Fruit fly (Drosophila melanogaster) whole organism, prepupa: ENCODE data around the gene upd2.

ENCODE experiments used
- Blimp-1 ChIP-seq: fragments of 200-800 bp; sonication (Bioruptor generic); optimal IDR thresholded peaks from 3 replicates; lab custom pipeline; 2017; ENCODE audit warnings: missing biosample characterization, missing genetic modification characterization, mild to moderate bottlenecking, moderate library complexity, missing genetic modification reagents
- CG10631 ChIP-seq: fragments of 200-800 bp; sonication (Bioruptor generic); optimal IDR thresholded peaks from 2 replicates; lab custom pipeline; 2016; ENCODE audit warnings: missing biosample characterization, missing genetic modification characterization
- CG10669 ChIP-seq: fragments of 200-800 bp; sonication (Bioruptor generic); optimal IDR thresholded peaks from 3 replicates; lab custom pipeline; 2018; ENCODE audit warnings: missing biosample characterization, mild to moderate bottlenecking, missing genetic modification characterization, moderate library complexity
- CG11902 ChIP-seq: fragments of 200-800 bp; sonication (Bioruptor generic); optimal IDR thresholded peaks from 3 replicates; lab custom pipeline; 2016; ENCODE audit warnings: missing biosample characterization, missing genetic modification characterization
- CG15336 ChIP-seq: fragments of 200-800 bp; sonication (Bioruptor generic); IDR thresholded peaks from 2 replicates; pipeline ENCODE4 v1.3.6; 2022; ENCODE audit warnings: missing biosample characterization, missing genetic modification characterization
- CG1621 ChIP-seq: fragments of 200-800 bp; sonication (Bioruptor generic); optimal IDR thresholded peaks from 3 replicates; lab custom pipeline; 2018; ENCODE audit warnings: missing biosample characterization, mild to moderate bottlenecking, missing genetic modification characterization
- CG16779 ChIP-seq: fragments of 200-800 bp; sonication (Bioruptor generic); optimal IDR thresholded peaks from 3 replicates; lab custom pipeline; 2017; ENCODE audit warnings: missing biosample characterization, mild to moderate bottlenecking, missing genetic modification characterization
- CG3032 ChIP-seq: fragments of 200-800 bp; optimal IDR thresholded peaks from 2 replicates; lab custom pipeline; 2019; ENCODE audit warnings: missing biosample characterization, mild to moderate bottlenecking, missing genetic modification characterization, moderate library complexity
- CG32006 ChIP-seq: fragments of 200-800 bp; sonication (Bioruptor generic); optimal IDR thresholded peaks from 3 replicates; lab custom pipeline; 2017; ENCODE audit warnings: missing biosample characterization, mild to moderate bottlenecking, missing genetic modification characterization
- CG34406 ChIP-seq: fragments of 200-800 bp; sonication (Bioruptor generic); optimal IDR thresholded peaks from 3 replicates; lab custom pipeline; 2016; ENCODE audit warnings: missing biosample characterization, missing genetic modification characterization
- CG3919 ChIP-seq: fragments of 200-800 bp; sonication (Bioruptor generic); optimal IDR thresholded peaks from 3 replicates; lab custom pipeline; 2016; ENCODE audit warnings: missing biosample characterization, missing genetic modification characterization
- CG4318 ChIP-seq: fragments of 200-800 bp; sonication (Bioruptor generic); optimal IDR thresholded peaks from 3 replicates; lab custom pipeline; 2017; ENCODE audit warnings: missing biosample characterization, mild to moderate bottlenecking, missing genetic modification characterization
- CG6163 ChIP-seq: fragments of 200-800 bp; sonication (Bioruptor generic); IDR thresholded peaks from 3 replicates; pipeline ENCODE4 v1.3.6; 2022; ENCODE audit warnings: missing biosample characterization, missing genetic modification characterization
- CG6276 ChIP-seq: fragments of 200-800 bp; sonication (Bioruptor generic); optimal IDR thresholded peaks from 2 replicates; lab custom pipeline; 2017; ENCODE audit warnings: missing biosample characterization, mild to moderate bottlenecking, missing genetic modification characterization
- CG6792 ChIP-seq: fragments of 200-800 bp; sonication (Bioruptor generic); optimal IDR thresholded peaks from 3 replicates; lab custom pipeline; 2016; ENCODE audit warnings: missing biosample characterization, missing genetic modification characterization
- CG6808 ChIP-seq: fragments of 200-800 bp; sonication (Bioruptor generic); optimal IDR thresholded peaks from 3 replicates; lab custom pipeline; 2017; ENCODE audit warnings: missing biosample characterization, missing genetic modification characterization, mild to moderate bottlenecking, moderate library complexity, missing genetic modification reagents
- CG6854 ChIP-seq: fragments of 200-800 bp; sonication (Bioruptor generic); optimal IDR thresholded peaks from 2 replicates; lab custom pipeline; 2017; ENCODE audit warnings: missing biosample characterization, mild to moderate bottlenecking, missing genetic modification characterization
- CG7368 ChIP-seq: fragments of 200-800 bp; sonication (Bioruptor generic); optimal IDR thresholded peaks from 3 replicates; lab custom pipeline; 2016; ENCODE audit warnings: missing biosample characterization, missing genetic modification characterization
- CG8119 ChIP-seq: fragments of 200-800 bp; sonication (Bioruptor generic); IDR thresholded peaks from 3 replicates; pipeline ENCODE4 v1.3.6; 2022; ENCODE audit warnings: missing biosample characterization, missing genetic modification characterization
- CG8319 ChIP-seq: fragments of 200-800 bp; sonication (Bioruptor generic); optimal IDR thresholded peaks from 3 replicates; lab custom pipeline; 2016; ENCODE audit warnings: missing biosample characterization, missing genetic modification characterization
- CG8632 ChIP-seq: fragments of 200-800 bp; sonication (Bioruptor generic); optimal IDR thresholded peaks from 3 replicates; lab custom pipeline; 2016; ENCODE audit warnings: missing biosample characterization, missing genetic modification characterization
- Eip78C ChIP-seq: fragments of 200-800 bp; sonication (Bioruptor generic); peaks from one replicate; lab custom pipeline; 2016; ENCODE audit warnings: missing biosample characterization, missing genetic modification characterization
- Ets21C ChIP-seq: fragments of 200-800 bp; sonication (Bioruptor generic); optimal IDR thresholded peaks from 3 replicates; lab custom pipeline; 2016; ENCODE audit warnings: missing biosample characterization, missing genetic modification characterization
- Ets96B ChIP-seq: fragments of 200-800 bp; optimal IDR thresholded peaks from 2 replicates; lab custom pipeline; 2019; ENCODE audit warnings: missing biosample characterization, mild to moderate bottlenecking, missing genetic modification characterization, moderate library complexity
- Hr38 ChIP-seq: sonication (Bioruptor generic); optimal IDR thresholded peaks from 2 replicates; lab custom pipeline; 2016; ENCODE audit warnings: missing biosample characterization, missing genetic modification characterization
- Hr4 ChIP-seq: fragments of 200-800 bp; sonication (Bioruptor generic); optimal IDR thresholded peaks from 3 replicates; lab custom pipeline; 2016; ENCODE audit warnings: missing biosample characterization, missing genetic modification characterization
- Lpt ChIP-seq: fragments of 200-800 bp; sonication (Bioruptor generic); optimal IDR thresholded peaks from 3 replicates; lab custom pipeline; 2016; ENCODE audit warnings: missing biosample characterization, missing genetic modification characterization
- OdsH ChIP-seq: fragments of 200-800 bp; sonication (Bioruptor generic); optimal IDR thresholded peaks from 3 replicates; lab custom pipeline; 2016; ENCODE audit warnings: missing biosample characterization, missing genetic modification characterization
- Smox ChIP-seq: fragments of 200-800 bp; sonication (Bioruptor generic); optimal IDR thresholded peaks from 3 replicates; lab custom pipeline; 2016; ENCODE audit warnings: missing biosample characterization, missing genetic modification characterization
- Sox102F ChIP-seq: fragments of 200-800 bp; sonication (Bioruptor generic); optimal IDR thresholded peaks from 2 replicates; lab custom pipeline; 2016; ENCODE audit warnings: missing biosample characterization, mild to moderate bottlenecking, missing genetic modification characterization
- Sox14 ChIP-seq: fragments of 200-800 bp; sonication (Bioruptor generic); optimal IDR thresholded peaks from 3 replicates; lab custom pipeline; 2016; ENCODE audit warnings: missing biosample characterization, missing genetic modification characterization
- Sox15 ChIP-seq: fragments of 200-800 bp; sonication (Bioruptor generic); optimal IDR thresholded peaks from 3 replicates; lab custom pipeline; 2016; ENCODE audit warnings: missing biosample characterization, missing genetic modification characterization
- achi ChIP-seq: fragments of 200-800 bp; sonication (Bioruptor generic); optimal IDR thresholded peaks from 3 replicates; lab custom pipeline; 2016; ENCODE audit warnings: missing biosample characterization, missing genetic modification characterization
- cyc ChIP-seq: fragments of 200-800 bp; sonication (Bioruptor generic); optimal IDR thresholded peaks from 3 replicates; lab custom pipeline; 2016; ENCODE audit warnings: missing biosample characterization, missing genetic modification characterization
- dsx ChIP-seq: fragments of 200-800 bp; optimal IDR thresholded peaks from 3 replicates; lab custom pipeline; 2019; ENCODE audit warnings: missing biosample characterization, mild to moderate bottlenecking, missing genetic modification characterization, moderate library complexity; ENCODE audit not compliant: poor library complexity, severe bottlenecking
- esn ChIP-seq: fragments of 200-800 bp; sonication (Bioruptor generic); optimal IDR thresholded peaks from 2 replicates; lab custom pipeline; 2016; ENCODE audit warnings: missing biosample characterization, mild to moderate bottlenecking, missing genetic modification characterization, moderate library complexity
- fd59A ChIP-seq: fragments of 200-800 bp; sonication (Bioruptor generic); optimal IDR thresholded peaks from 2 replicates; lab custom pipeline; 2017; ENCODE audit warnings: missing biosample characterization, mild to moderate bottlenecking, missing genetic modification characterization, missing genetic modification reagents
- fd85E ChIP-seq: fragments of 200-800 bp; sonication (Bioruptor generic); optimal IDR thresholded peaks from 3 replicates; lab custom pipeline; 2016; ENCODE audit warnings: missing biosample characterization, missing genetic modification characterization
- fkh ChIP-seq: fragments of 200-800 bp; sonication (Bioruptor generic); optimal IDR thresholded peaks from 3 replicates; lab custom pipeline; 2017; ENCODE audit warnings: missing biosample characterization, mild to moderate bottlenecking, missing genetic modification characterization, moderate library complexity
- lz ChIP-seq: fragments of 200-800 bp; sonication (Bioruptor generic); optimal IDR thresholded peaks from 3 replicates; lab custom pipeline; 2016; ENCODE audit warnings: missing biosample characterization, missing genetic modification characterization
- net ChIP-seq: fragments of 200-800 bp; sonication (Bioruptor generic); optimal IDR thresholded peaks from 3 replicates; lab custom pipeline; 2016; ENCODE audit warnings: missing biosample characterization, missing genetic modification characterization
- salr ChIP-seq, 2 experiments: fragments of 200-800 bp; sonication (Bioruptor generic); optimal IDR thresholded peaks; 3 replicates each; lab custom pipeline; 2016 to 2018; ENCODE audit warnings: missing biosample characterization in 2 of 2, missing genetic modification characterization in 2 of 2, mild to moderate bottlenecking in 1 of 2
- spab ChIP-seq: fragments of 200-800 bp; sonication (Bioruptor generic); optimal IDR thresholded peaks from 2 replicates; lab custom pipeline; 2017; ENCODE audit warnings: missing biosample characterization, mild to moderate bottlenecking, missing genetic modification characterization, missing genetic modification reagents
- ss ChIP-seq, 2 experiments: fragments of 200-800 bp; sonication (Bioruptor generic); optimal IDR thresholded peaks; 2 replicates in 1 of 2; 3 replicates in 1 of 2; lab custom pipeline; 2017 to 2018; ENCODE audit warnings: mild to moderate bottlenecking in 2 of 2, missing biosample characterization in 2 of 2, missing genetic modification characterization in 2 of 2, moderate library complexity in 1 of 2
- svp ChIP-seq: fragments of 200-800 bp; sonication (Bioruptor generic); peaks from one replicate; lab custom pipeline; 2016; ENCODE audit warnings: missing biosample characterization, missing genetic modification characterization
- vri ChIP-seq: fragments of 200-800 bp; sonication (Bioruptor generic); optimal IDR thresholded peaks from 3 replicates; lab custom pipeline; 2016; ENCODE audit warnings: missing biosample characterization, mild to moderate bottlenecking, missing genetic modification characterization

upd2 gene

DNA sequence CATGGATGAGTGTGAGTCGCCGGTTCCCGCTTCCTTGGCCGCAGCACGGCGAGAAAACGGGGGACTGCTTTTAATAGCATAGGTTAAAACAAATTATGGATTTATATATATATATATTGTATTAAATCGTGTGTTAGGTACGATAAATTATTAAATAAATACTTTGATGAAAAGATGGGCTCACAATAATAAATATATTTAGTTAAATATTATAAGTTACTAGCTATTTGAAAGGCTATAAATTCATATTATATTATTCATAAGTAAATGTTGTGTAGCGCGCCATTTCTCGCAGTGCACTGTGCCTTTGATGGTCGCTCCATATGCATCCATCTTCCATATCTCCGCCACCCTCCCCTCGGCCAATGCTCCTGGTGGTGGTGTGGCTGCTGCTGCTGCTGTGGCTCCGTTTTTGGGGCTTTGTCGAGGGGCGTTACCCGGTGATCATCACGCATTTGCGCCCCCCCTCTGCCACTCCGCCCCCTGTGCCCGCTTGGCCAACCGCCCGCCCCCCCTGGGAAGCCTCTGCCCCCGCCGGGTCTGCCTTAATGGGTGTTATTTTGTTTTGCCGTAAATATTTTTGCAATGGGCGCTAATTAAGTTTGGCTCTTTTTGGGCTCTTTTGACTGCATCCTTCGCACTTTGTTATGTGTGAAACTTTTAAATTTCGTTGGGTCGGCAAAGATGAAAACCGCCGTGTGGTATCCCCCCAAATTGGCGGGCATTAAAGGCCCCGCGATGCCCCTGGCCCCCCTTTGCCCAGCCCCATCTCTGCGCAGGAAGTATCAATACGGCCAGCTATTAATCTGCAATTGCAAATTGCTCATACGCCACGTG lies 30.3 kb upstream of the upd2 start (continued):
- no peak for TF ChIP-seq Sox14 (GFP tag; lab: Kevin White, UChicago)
- peak; percentile 64 for TF ChIP-seq CG6808 (GFP tag; lab: Kevin White, UChicago)
- TF ChIP-seq Ets96B (tag; lab: Kevin White, UChicago): peak; percentile 58
- peak; percentile 46 for TF ChIP-seq CG10669 (GFP tag; lab: Kevin White, UChicago)
- no peak for TF ChIP-seq Ets21C (GFP tag; lab: Kevin White, UChicago)
- TF ChIP-seq fkh (GFP tag; lab: Kevin White, UChicago): no peak
- TF ChIP-seq CG6276 (GFP tag; lab: Kevin White, UChicago): no peak
- peak; percentile 64 for TF ChIP-seq CG34406 (GFP tag; lab: Kevin White, UChicago)
- peak; percentile 78 for TF ChIP-seq Eip78C

DNA sequence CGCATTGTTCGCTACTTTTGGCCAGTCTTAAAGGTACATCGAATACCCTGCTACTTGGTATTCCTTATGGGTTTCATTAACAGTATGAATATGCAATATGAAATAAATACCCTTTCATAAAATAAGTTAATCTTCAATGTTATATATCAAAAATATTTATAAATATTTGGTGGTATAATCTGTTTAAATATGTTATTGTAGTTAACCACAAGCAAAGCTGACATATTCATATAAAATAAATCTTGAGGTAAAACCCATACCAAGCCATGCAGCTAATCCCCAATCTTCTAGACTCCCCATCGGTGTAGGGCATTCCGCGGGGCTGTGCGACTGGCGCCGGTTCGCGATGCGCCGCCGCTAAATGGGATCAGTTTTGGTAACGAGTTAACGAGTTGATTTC lies 29.3 kb upstream of the upd2 start:
- TF ChIP-seq CG6854 (GFP tag; lab: Kevin White, UChicago): peak; percentile 19
- TF ChIP-seq Blimp-1 (GFP tag; lab: Kevin White, UChicago): peak; percentile 30
- TF ChIP-seq Eip78C: peak; percentile 85
- peak; percentile 67 for TF ChIP-seq CG34406 (GFP tag; lab: Kevin White, UChicago)
- no peak for TF ChIP-seq Sox102F
- TF ChIP-seq CG16779 (tag; lab: Kevin White, UChicago): peak; percentile 6
- peak; percentile 65 for TF ChIP-seq CG4318 (GFP tag; lab: Kevin White, UChicago)
- TF ChIP-seq CG3919 (GFP tag; lab: Kevin White, UChicago): peak; percentile 67
- TF ChIP-seq esn (GFP tag; lab: Kevin White, UChicago): peak; percentile 51
- peak; percentile 46 to 77 for TF ChIP-seq ss (GFP tag; optimal IDR thresholded peaks at IDR 0.05; lab: Kevin White, UChicago)
- no peak for TF ChIP-seq vri (GFP tag; lab: Kevin White, UChicago)
- TF ChIP-seq fd59A: peak; percentile 73
- TF ChIP-seq CG8319 (GFP tag; lab: Kevin White, UChicago): peak; percentile 7
- peak; percentile 73 for TF ChIP-seq svp (GFP tag; lab: Kevin White, UChicago)
- TF ChIP-seq Lpt: peak; percentile 24
- no peak for TF ChIP-seq fd85E (GFP tag; lab: Kevin White, UChicago)
- TF ChIP-seq CG7368 (GFP tag; lab: Kevin White, UChicago): peak; percentile 38
- peak; percentile 63 for TF ChIP-seq CG8632 (GFP tag; lab: Kevin White, UChicago)
- TF ChIP-seq OdsH (GFP tag; lab: Kevin White, UChicago): peak; percentile 63
- TF ChIP-seq lz (GFP tag; lab: Kevin White, UChicago): peak; percentile 31
- peak; percentile 72 for TF ChIP-seq CG3032 (tag; lab: Kevin White, UChicago)
- peak; percentile 5 for TF ChIP-seq Sox14 (GFP tag; lab: Kevin White, UChicago)
- peak; percentile 54 for TF ChIP-seq cyc (GFP tag; lab: Kevin White, UChicago)
- peak; percentile 60 for TF ChIP-seq CG8119 (GFP tag; lab: Robert Waterston, UW)
- peak; percentile 62 for TF ChIP-seq Ets96B (tag; lab: Kevin White, UChicago)
- TF ChIP-seq net (GFP tag; lab: Kevin White, UChicago): peak; percentile 56
- TF ChIP-seq CG6163 (GFP tag; lab: Robert Waterston, UW): no peak
- TF ChIP-seq CG6792 (GFP tag; lab: Kevin White, UChicago): peak; percentile 56
- TF ChIP-seq salr (GFP tag; optimal IDR thresholded peaks at IDR 0.05; lab: Kevin White, UChicago): peak in 1 of 2 experiments; percentile 65
- TF ChIP-seq fkh (GFP tag; lab: Kevin White, UChicago): no peak
- TF ChIP-seq Hr4 (GFP tag; lab: Kevin White, UChicago): peak; percentile 29
- TF ChIP-seq dsx: peak; percentile 33
- peak; percentile 73 for TF ChIP-seq CG10631 (GFP tag; lab: Kevin White, UChicago)
- TF ChIP-seq CG32006: peak; percentile 84
- peak; percentile 66 for TF ChIP-seq achi (GFP tag; lab: Kevin White, UChicago)
- TF ChIP-seq Smox (GFP tag; lab: Kevin White, UChicago): peak; percentile 39
- peak; percentile 49 for TF ChIP-seq CG11902 (GFP tag; lab: Kevin White, UChicago)
- peak; percentile 68 for TF ChIP-seq spab
- no peak for TF ChIP-seq CG1621 (tag; lab: Kevin White, UChicago)
- TF ChIP-seq CG10669 (GFP tag; lab: Kevin White, UChicago): peak; percentile 70
- peak; percentile 57 for TF ChIP-seq Sox15 (GFP tag; lab: Kevin White, UChicago)
- no peak for TF ChIP-seq Hr38 (GFP tag; lab: Kevin White, UChicago)
- peak; percentile 38; the same call in 1 of the 2 replicates for TF ChIP-seq CG15336 (GFP tag; lab: Robert Waterston, UW)
- peak; percentile 77 for TF ChIP-seq CG6808 (GFP tag; lab: Kevin White, UChicago)
